Worm (Caenorhabditis elegans) whole organism, L1 larva: Measurements from ENCODE around the gene F14D7.6.

ENCODE experiments used
- ama-1 ChIP-seq: fragments of 150-350 bp; optimal IDR thresholded peaks from 2 replicates; lab custom pipeline; 2014
- ceh-90 ChIP-seq: sonication (generic microtip); optimal IDR thresholded peaks from 2 replicates; lab custom pipeline; 2016; ENCODE audit warnings: missing genetic modification characterization, missing compliant biosample characterization
- dsc-1 ChIP-seq: sonication (generic microtip); optimal IDR thresholded peaks from 2 replicates; lab custom pipeline; 2016; ENCODE audit warnings: mild to moderate bottlenecking, missing genetic modification characterization, missing compliant biosample characterization
- elt-2 ChIP-seq: sonication (generic microtip); optimal IDR thresholded peaks from 2 replicates; lab custom pipeline; 2016; ENCODE audit warnings: missing genetic modification characterization, mild to moderate bottlenecking, inconsistent platforms, missing compliant biosample characterization, missing genetic modification reagents
- fos-1 ChIP-seq: fragments of 150-350 bp; optimal IDR thresholded peaks from 2 replicates; lab custom pipeline; 2014; ENCODE audit warnings: missing biosample characterization, missing genetic modification characterization
- lin-39 ChIP-seq: fragments of 150-350 bp; optimal IDR thresholded peaks from 2 replicates; lab custom pipeline; 2014; ENCODE audit warnings: missing biosample characterization, missing genetic modification reagents, missing genetic modification characterization
- mef-2 ChIP-seq: fragments of 150-350 bp; optimal IDR thresholded peaks from 2 replicates; lab custom pipeline; 2014; ENCODE audit warnings: missing biosample characterization, missing genetic modification characterization
- nhr-76 ChIP-seq: sonication (generic microtip); optimal IDR thresholded peaks from 2 replicates; lab custom pipeline; 2017; ENCODE audit warnings: missing biosample characterization, missing genetic modification characterization
- snpc-4 ChIP-seq: fragments of 150-350 bp; optimal IDR thresholded peaks from 2 replicates; lab custom pipeline; 2014; ENCODE audit warnings: missing biosample characterization, missing genetic modification characterization
- sox-4 ChIP-seq: sonication (generic microtip); optimal IDR thresholded peaks from 2 replicates; lab custom pipeline; 2016; ENCODE audit warnings: missing genetic modification characterization, missing compliant biosample characterization
- vab-15 ChIP-seq: sonication (generic microtip); optimal IDR thresholded peaks from 2 replicates; lab custom pipeline; 2017; ENCODE audit warnings: missing genotype, mild to moderate bottlenecking, missing genetic modification characterization, missing compliant biosample characterization

DNA sequence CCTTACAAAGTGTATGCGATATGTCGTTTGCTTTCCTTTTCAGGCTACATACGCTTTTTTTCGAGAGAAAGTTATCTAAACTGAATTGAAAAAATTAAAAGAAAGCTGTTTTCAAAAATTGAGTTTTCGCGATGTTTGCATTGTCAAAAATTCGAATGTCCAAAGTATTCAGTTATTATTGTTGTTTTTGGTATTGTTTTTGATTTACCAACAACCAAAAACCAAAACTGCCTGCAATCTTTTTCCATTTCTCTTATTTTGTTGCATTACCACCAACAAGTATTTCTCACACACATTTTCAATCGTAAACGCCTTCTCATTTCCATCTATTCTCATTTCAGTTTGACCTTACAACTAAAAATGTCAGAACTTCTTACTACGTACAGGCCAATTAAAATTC lies 27.6 kb downstream of the F14D7.6 start, which contains the start of gene pepm-1:
- TF ChIP-seq snpc-4 (tag; lab: Kevin White, UChicago) (no peak), lin-39 (tag; lab: Kevin White, UChicago) (no peak), sox-4 (tag; lab: Kevin White, UChicago) (no peak), ama-1 (lab: Kevin White, UChicago) (no peak), ceh-90 (tag; lab: Kevin White, UChicago) (no peak), vab-15 (no peak), elt-2 (tag; lab: Kevin White, UChicago) (no peak), dsc-1 (tag; lab: Kevin White, UChicago) (no peak), fos-1 (no peak), nhr-76 (tag; lab: Kevin White, UChicago) (no peak), mef-2 (tag; lab: Kevin White, UChicago) (no peak)
